Worm (Caenorhabditis elegans) whole organism, L4 larva: Measurements from ENCODE around the gene R08C7.5.

Experiments used
- D1046.2 ChIP-seq: fragments of 200-800 bp; sonication (Bioruptor generic); IDR thresholded peaks from 2 replicates; pipeline ENCODE4 v1.3.6; 2022; ENCODE audit warnings: missing genetic modification characterization, missing compliant biosample characterization
- F10B5.3 ChIP-seq: sonication (generic microtip); optimal IDR thresholded peaks from 2 replicates; lab custom pipeline; 2016; ENCODE audit warnings: mild to moderate bottlenecking, missing genetic modification characterization, missing compliant biosample characterization
- F26F4.8 ChIP-seq: fragments of 200-800 bp; sonication (Bioruptor generic); conservative IDR thresholded peaks from 2 replicates; pipeline ENCODE4 v1.3.6; 2022; ENCODE audit warnings: missing genetic modification characterization, missing compliant biosample characterization
- F44E2.7 ChIP-seq: fragments of 200-800 bp; sonication (Bioruptor generic); IDR thresholded peaks from 2 replicates; pipeline ENCODE4 v2.1.2; 2022; ENCODE audit warnings: missing genetic modification characterization, missing compliant biosample characterization
- Y105C5A.15 ChIP-seq: fragments of 200-800 bp; sonication (Bioruptor generic); IDR thresholded peaks from 2 replicates; pipeline ENCODE4 v1.3.6; 2022; ENCODE audit warnings: missing genetic modification characterization, missing compliant biosample characterization
- Y48G9A.11 ChIP-seq: fragments of 200-800 bp; sonication (Bioruptor generic); IDR thresholded peaks from 2 replicates; pipeline ENCODE4 v1.3.6; 2022; ENCODE audit warnings: missing genetic modification reagents, missing genetic modification characterization, missing compliant biosample characterization
- Y5F2A.4 ChIP-seq: fragments of 200-800 bp; sonication (Bioruptor generic); optimal IDR thresholded peaks from 2 replicates; lab custom pipeline; 2018; ENCODE audit warnings: mild to moderate bottlenecking, missing genetic modification characterization, missing compliant biosample characterization
- Y75B8A.6 ChIP-seq: fragments of 200-800 bp; sonication (Bioruptor generic); IDR thresholded peaks from 2 replicates; pipeline ENCODE4 v1.3.6; 2022; ENCODE audit warnings: missing genetic modification reagents, missing genetic modification characterization, missing compliant biosample characterization
- ZK546.5 ChIP-seq, 2 experiments: sonication (generic microtip); optimal IDR thresholded peaks; 2 replicates each; lab custom pipeline; 2017; ENCODE audit warnings: missing biosample characterization in 2 of 2, missing genetic modification characterization in 2 of 2
- aly-2 ChIP-seq: sonication (generic microtip); optimal IDR thresholded peaks from 2 replicates; lab custom pipeline; 2018; ENCODE audit warnings: missing biosample characterization, missing genetic modification characterization
- ceh-28 ChIP-seq: fragments of 150-350 bp; optimal IDR thresholded peaks from 2 replicates; lab custom pipeline; 2014; ENCODE audit warnings: missing biosample characterization, missing genetic modification reagents, missing genetic modification characterization
- ceh-62 ChIP-seq: sonication (generic microtip); optimal IDR thresholded peaks from 2 replicates; lab custom pipeline; 2017; ENCODE audit warnings: missing biosample characterization, missing genetic modification characterization
- daf-16 ChIP-seq, 3 experiments: sonication (generic microtip); optimal IDR thresholded peaks; 2 replicates each; lab custom pipeline; 2016 to 2017; ENCODE audit warnings: missing genetic modification characterization in 3 of 3, missing genetic modification reagents in 3 of 3, mild to moderate bottlenecking in 2 of 3, missing compliant biosample characterization in 2 of 3, missing biosample characterization in 1 of 3, moderate library complexity in 1 of 3
- daf-19 ChIP-seq: fragments of 200-800 bp; sonication (Bioruptor generic); conservative IDR thresholded peaks from 2 replicates; pipeline ENCODE4 v1.3.6; 2022; ENCODE audit warnings: missing genetic modification characterization, missing compliant biosample characterization
- daf-8 ChIP-seq: fragments of 200-800 bp; sonication (Bioruptor generic); IDR thresholded peaks from 2 replicates; pipeline ENCODE4 v1.3.6; 2022; ENCODE audit warnings: missing genetic modification characterization, missing compliant biosample characterization
- dmd-6 ChIP-seq: fragments of 200-800 bp; sonication (Bioruptor generic); IDR thresholded peaks from 2 replicates; pipeline ENCODE4 v1.3.6; 2022; ENCODE audit warnings: missing genetic modification reagents, missing genetic modification characterization, missing compliant biosample characterization
- dmd-8 ChIP-seq: fragments of 200-800 bp; sonication (Bioruptor generic); IDR thresholded peaks from 2 replicates; pipeline ENCODE4 v1.3.6; 2022; ENCODE audit warnings: missing genetic modification characterization, missing compliant biosample characterization
- egl-27 ChIP-seq: sonication (generic microtip); optimal IDR thresholded peaks from 3 replicates; lab custom pipeline; 2017; ENCODE audit warnings: missing biosample characterization, missing genetic modification reagents, missing genetic modification characterization
- fkh-10 ChIP-seq: fragments of 150-350 bp; optimal IDR thresholded peaks from 2 replicates; lab custom pipeline; 2014; ENCODE audit warnings: missing biosample characterization, missing genetic modification reagents, missing genetic modification characterization
- gei-8 ChIP-seq: fragments of 200-800 bp; sonication (Bioruptor generic); optimal IDR thresholded peaks from 2 replicates; lab custom pipeline; 2018; ENCODE audit warnings: mild to moderate bottlenecking, missing genetic modification characterization, missing compliant biosample characterization
- hlh-11 ChIP-seq: fragments of 200-800 bp; sonication (Bioruptor generic); optimal IDR thresholded peaks from 2 replicates; lab custom pipeline; 2018; ENCODE audit warnings: mild to moderate bottlenecking, missing genetic modification characterization, missing compliant biosample characterization
- lim-7 ChIP-seq: fragments of 200-800 bp; sonication (Bioruptor generic); IDR thresholded peaks from 2 replicates; pipeline ENCODE4 v1.3.6; 2022; ENCODE audit warnings: missing genetic modification characterization, missing compliant biosample characterization
- lin-1 ChIP-seq: fragments of 200-800 bp; sonication (Bioruptor generic); IDR thresholded peaks from 2 replicates; pipeline ENCODE4 v1.3.6; 2022; ENCODE audit warnings: missing genetic modification reagents, missing genetic modification characterization, missing compliant biosample characterization
- lin-29 ChIP-seq: fragments of 200-800 bp; sonication (Bioruptor generic); IDR thresholded peaks from 2 replicates; pipeline ENCODE4 v1.3.6; 2022; ENCODE audit warnings: missing genetic modification reagents, missing genetic modification characterization, missing compliant biosample characterization
- lir-3 ChIP-seq: sonication (generic microtip); optimal IDR thresholded peaks from 2 replicates; lab custom pipeline; 2016; ENCODE audit warnings: mild to moderate bottlenecking, missing genetic modification characterization, missing compliant biosample characterization
- mdt-29 ChIP-seq: fragments of 200-800 bp; sonication (Bioruptor generic); IDR thresholded peaks from 2 replicates; pipeline ENCODE4 v1.3.6; 2022; ENCODE audit warnings: missing genetic modification reagents, missing genetic modification characterization, missing compliant biosample characterization
- mep-1 ChIP-seq: fragments of 150-350 bp; sonication (generic microtip); optimal IDR thresholded peaks from 3 replicates; lab custom pipeline; 2014; ENCODE audit warnings: missing biosample characterization, missing genetic modification characterization
- mxl-3 ChIP-seq: fragments of 200-800 bp; sonication (Bioruptor generic); optimal IDR thresholded peaks from 2 replicates; lab custom pipeline; 2018; ENCODE audit warnings: mild to moderate bottlenecking, missing genetic modification characterization, missing compliant biosample characterization
- nhr-102 ChIP-seq: sonication (generic microtip); optimal IDR thresholded peaks from 2 replicates; lab custom pipeline; 2016; ENCODE audit warnings: mild to moderate bottlenecking, missing genetic modification characterization, moderate library complexity, missing compliant biosample characterization
- nhr-111 ChIP-seq: fragments of 200-800 bp; sonication (Bioruptor generic); optimal IDR thresholded peaks from 2 replicates; lab custom pipeline; 2018; ENCODE audit warnings: mild to moderate bottlenecking, missing genetic modification characterization, missing compliant biosample characterization
- nhr-28 ChIP-seq: fragments of 150-350 bp; optimal IDR thresholded peaks from 2 replicates; lab custom pipeline; 2014; ENCODE audit warnings: missing biosample characterization, missing genetic modification characterization
- nhr-42 ChIP-seq: fragments of 200-800 bp; sonication (Bioruptor generic); IDR thresholded peaks from 2 replicates; pipeline ENCODE4 v1.3.6; 2022; ENCODE audit warnings: missing genetic modification characterization, missing compliant biosample characterization
- nhr-48 ChIP-seq: sonication (generic microtip); optimal IDR thresholded peaks from 2 replicates; lab custom pipeline; 2016; ENCODE audit warnings: mild to moderate bottlenecking, missing genetic modification characterization, missing compliant biosample characterization
- nhr-76 ChIP-seq: fragments of 150-350 bp; optimal IDR thresholded peaks from 2 replicates; lab custom pipeline; 2014; ENCODE audit warnings: missing biosample characterization, missing genetic modification characterization
- nhr-77 ChIP-seq: fragments of 150-350 bp; optimal IDR thresholded peaks from 2 replicates; lab custom pipeline; 2014; ENCODE audit warnings: missing biosample characterization, missing genetic modification characterization
- sdz-12 ChIP-seq: fragments of 200-800 bp; sonication (Bioruptor generic); optimal IDR thresholded peaks from 2 replicates; lab custom pipeline; 2018; ENCODE audit warnings: mild to moderate bottlenecking, missing genetic modification characterization, missing compliant biosample characterization
- skn-1 ChIP-seq: fragments of 150-350 bp; optimal IDR thresholded peaks from 2 replicates; lab custom pipeline; 2014; ENCODE audit warnings: missing biosample characterization, missing genetic modification characterization
- spr-3 ChIP-seq: fragments of 200-800 bp; sonication (Bioruptor generic); optimal IDR thresholded peaks from 2 replicates; lab custom pipeline; 2018; ENCODE audit warnings: mild to moderate bottlenecking, missing genetic modification characterization, missing compliant biosample characterization
- vab-7 ChIP-seq: fragments of 200-800 bp; sonication (Bioruptor generic); IDR thresholded peaks from 2 replicates; pipeline ENCODE4 v1.3.6; 2022; ENCODE audit warnings: missing genetic modification reagents, missing genetic modification characterization, missing compliant biosample characterization
- zfp-2 ChIP-seq: sonication (generic microtip); optimal IDR thresholded peaks from 2 replicates; lab custom pipeline; 2016; ENCODE audit warnings: mild to moderate bottlenecking, missing genetic modification characterization, missing compliant biosample characterization
- zip-2 ChIP-seq: fragments of 150-350 bp; optimal IDR thresholded peaks from 2 replicates; lab custom pipeline; 2014; ENCODE audit warnings: missing biosample characterization, missing genetic modification characterization

Gene R08C7.5

DNA sequence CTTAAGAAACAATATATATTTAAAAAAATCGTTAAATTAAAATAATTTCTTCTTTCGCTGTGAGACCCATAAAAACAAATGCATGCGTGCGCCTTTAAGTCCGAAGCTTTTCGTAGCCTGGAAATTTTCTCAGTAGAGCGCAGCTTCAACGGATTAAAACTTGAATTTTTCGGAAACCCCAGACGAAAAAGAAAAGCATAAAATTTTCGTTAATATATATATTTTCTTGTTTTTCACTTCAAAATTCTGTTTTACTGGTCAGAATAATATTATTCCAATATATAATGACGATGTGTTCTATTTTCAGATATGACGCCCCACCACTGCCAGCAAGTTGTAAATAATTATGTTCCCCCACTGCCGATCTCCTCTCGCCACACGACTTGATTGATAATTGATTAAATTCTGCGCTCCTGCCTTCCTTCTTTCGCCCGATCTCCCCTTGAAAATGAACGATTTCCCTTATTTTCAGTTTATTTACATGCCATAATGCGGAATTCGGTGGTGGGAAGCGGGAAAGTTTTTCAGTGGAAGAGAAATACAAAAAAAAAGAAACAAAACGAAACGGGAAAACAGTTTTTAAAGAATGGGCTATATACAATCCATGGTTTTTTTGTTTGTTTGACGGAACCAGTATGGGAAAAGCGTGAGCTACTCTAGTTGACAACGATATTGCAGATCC is 38.2 kb downstream of the R08C7.5 start (continued):
- TF ChIP-seq zip-2 (tag; lab: Kevin White, UChicago) (peak; percentile 29), fkh-10 (GFP tag; lab: Kevin White, UChicago) (no peak), daf-16 (GFP tag; optimal IDR thresholded peaks at IDR 0.05; lab: Kevin White, UChicago) (peak in 1 of 2 experiments; percentile 61), daf-16 (tag; optimal IDR thresholded peaks at IDR 0.05; lab: Kevin White, UChicago) (peak; percentile 77), ceh-28 (tag; lab: Kevin White, UChicago) (no peak), nhr-42 (GFP tag; lab: Robert Waterston, UW) (0 out of 2 replicates have a peak, but pooled peaks have one; percentile 6), gei-8 (GFP tag; lab: Kevin White, UChicago) (no peak), mep-1 (tag; lab: Kevin White, UChicago) (peak; percentile 72), aly-2 (no peak), daf-19 (GFP tag; lab: Robert Waterston, UW) (no peak), egl-27 (tag; lab: Kevin White, UChicago) (no peak), F26F4.8 (GFP tag; lab: Robert Waterston, UW) (no peak), lin-1 (GFP tag; lab: Robert Waterston, UW) (peak; percentile 59; the same call in 1 of the 2 replicates), F44E2.7 (GFP tag; lab: Robert Waterston, UW) (no peak), daf-8 (GFP tag; lab: Robert Waterston, UW) (no peak), dmd-8 (0 out of 2 replicates have a peak, but pooled peaks have one; percentile 30), F10B5.3 (no peak), skn-1 (tag; lab: Kevin White, UChicago) (no peak), Y75B8A.6 (peak; percentile 3; the same call in 1 of the 2 replicates), hlh-11 (peak; percentile 49), lim-7 (GFP tag; lab: Robert Waterston, UW) (no peak), mdt-29 (no peak; the same call in none of the 2 replicates), dmd-6 (GFP tag; lab: Robert Waterston, UW) (no peak; the same call in 1 of the 2 replicates), Y48G9A.11 (GFP tag; lab: Robert Waterston, UW) (no peak), Y5F2A.4 (GFP tag; lab: Kevin White, UChicago) (peak; percentile 21), lir-3 (no peak), mxl-3 (GFP tag; lab: Kevin White, UChicago) (peak; percentile 31), Y105C5A.15 (0 out of 2 replicates have a peak, but pooled peaks have one; percentile 40), ZK546.5 (tag; optimal IDR thresholded peaks at IDR 0.05; lab: Kevin White, UChicago) (no peak), nhr-28 (no peak), nhr-77 (tag; lab: Kevin White, UChicago) (no peak), lin-29 (GFP tag; lab: Robert Waterston, UW) (no peak), nhr-48 (tag; lab: Kevin White, UChicago) (peak; percentile 51), vab-7 (GFP tag; lab: Robert Waterston, UW) (0 out of 2 replicates have a peak, but pooled peaks have one; percentile 4), nhr-76 (no peak), zfp-2 (tag; lab: Kevin White, UChicago) (peak; percentile 22), ceh-62 (tag; lab: Kevin White, UChicago) (no peak), spr-3 (GFP tag; lab: Kevin White, UChicago) (no peak), nhr-111 (GFP tag; lab: Kevin White, UChicago) (no peak), nhr-102 (peak; percentile 60), sdz-12 (GFP tag; lab: Kevin White, UChicago) (peak; percentile 56), D1046.2 (GFP tag; lab: Robert Waterston, UW) (no peak)
